Fruit fly (Drosophila melanogaster) whole organism, embryonic: Measurements from ENCODE around the gene Snx27.

Experiments
- CG12769 ChIP-seq: fragments of 200-800 bp; sonication (Bioruptor generic); optimal IDR thresholded peaks from 2 replicates; lab custom pipeline; 2019; ENCODE audit warnings: missing biosample characterization, mild to moderate bottlenecking, missing genetic modification characterization, moderate library complexity
- CG15011 ChIP-seq: fragments of 200-800 bp; sonication (Bioruptor generic); optimal IDR thresholded peaks from 3 replicates; lab custom pipeline; 2018; ENCODE audit warnings: missing biosample characterization, mild to moderate bottlenecking, missing genetic modification characterization
- CG1529 ChIP-seq: fragments of 200-800 bp; sonication (Bioruptor generic); optimal IDR thresholded peaks from 3 replicates; lab custom pipeline; 2018; ENCODE audit warnings: missing biosample characterization, missing genetic modification characterization
- CG16813 ChIP-seq: fragments of 200-800 bp; sonication (Bioruptor generic); IDR thresholded peaks from 3 replicates; pipeline ENCODE4 v1.3.6; 2022; ENCODE audit warnings: missing biosample characterization, missing genetic modification characterization; ENCODE audit not compliant: partially characterized antibody
- CG17328 ChIP-seq: fragments of 200-800 bp; sonication (Bioruptor generic); IDR thresholded peaks from 2 replicates; pipeline ENCODE4 v1.3.6; 2022; ENCODE audit warnings: missing biosample characterization, missing genetic modification characterization
- CG17359 ChIP-seq: fragments of 200-800 bp; sonication (Bioruptor generic); optimal IDR thresholded peaks from 3 replicates; lab custom pipeline; 2018; ENCODE audit warnings: missing biosample characterization, mild to moderate bottlenecking, missing genetic modification characterization, moderate library complexity
- CG1832 ChIP-seq: fragments of 200-800 bp; sonication (Bioruptor generic); optimal IDR thresholded peaks from 2 replicates; lab custom pipeline; 2017; ENCODE audit warnings: missing biosample characterization, mild to moderate bottlenecking, missing genetic modification characterization, inconsistent platforms
- CG3281 ChIP-seq: fragments of 200-800 bp; sonication (Bioruptor generic); optimal IDR thresholded peaks from 3 replicates; lab custom pipeline; 2017; ENCODE audit warnings: missing biosample characterization, mild to moderate bottlenecking, missing genetic modification characterization
- CG4360 ChIP-seq: fragments of 200-800 bp; sonication (Bioruptor generic); IDR thresholded peaks from 2 replicates; pipeline ENCODE4 v1.3.6; 2022; ENCODE audit warnings: missing biosample characterization, missing genetic modification characterization
- CG4820 ChIP-seq: fragments of 200-800 bp; sonication (Bioruptor generic); optimal IDR thresholded peaks from 3 replicates; lab custom pipeline; 2016; ENCODE audit warnings: missing biosample characterization, missing genetic modification characterization
- CG6254 ChIP-seq: fragments of 200-800 bp; sonication (Bioruptor generic); optimal IDR thresholded peaks from 3 replicates; lab custom pipeline; 2017; ENCODE audit warnings: mild to moderate bottlenecking, missing biosample characterization, missing genetic modification reagents, missing genetic modification characterization
- CG6765 ChIP-seq: fragments of 200-800 bp; sonication (Bioruptor generic); optimal IDR thresholded peaks from 3 replicates; lab custom pipeline; 2017; ENCODE audit warnings: missing biosample characterization, mild to moderate bottlenecking, missing genetic modification characterization
- CG7928 ChIP-seq: fragments of 200-800 bp; sonication (Bioruptor generic); optimal IDR thresholded peaks from 2 replicates; lab custom pipeline; 2017; ENCODE audit warnings: missing biosample characterization, mild to moderate bottlenecking, missing genetic modification characterization
- CG8089 ChIP-seq: fragments of 200-800 bp; sonication (Bioruptor generic); optimal IDR thresholded peaks from 3 replicates; lab custom pipeline; 2016; ENCODE audit warnings: missing biosample characterization, missing genetic modification characterization
- CG8290 ChIP-seq, 3 experiments: fragments of 200-800 bp; sonication (Bioruptor generic); optimal IDR thresholded peaks; 2 replicates each; lab custom pipeline; 2016 to 2019; ENCODE audit warnings: missing biosample characterization in 3 of 3, missing genetic modification characterization in 3 of 3, mild to moderate bottlenecking in 2 of 3, moderate library complexity in 1 of 3
- CG9437 ChIP-seq: fragments of 200-800 bp; sonication (Bioruptor generic); optimal IDR thresholded peaks from 2 replicates; lab custom pipeline; 2018; ENCODE audit warnings: missing biosample characterization, mild to moderate bottlenecking, missing genetic modification characterization
- Doc2 ChIP-seq: fragments of 200-800 bp; sonication (Bioruptor generic); IDR thresholded peaks from 2 replicates; pipeline ENCODE4 v1.3.6; 2022; ENCODE audit warnings: missing biosample characterization, missing genetic modification characterization
- Doc3 ChIP-seq: fragments of 200-800 bp; sonication (Bioruptor generic); IDR thresholded peaks from 3 replicates; pipeline ENCODE4 v1.3.6; 2022; ENCODE audit warnings: missing biosample characterization, missing genetic modification characterization; ENCODE audit not compliant: partially characterized antibody
- Hmr ChIP-seq: fragments of 200-800 bp; sonication (Bioruptor generic); optimal IDR thresholded peaks from 3 replicates; lab custom pipeline; 2017; ENCODE audit warnings: mild to moderate bottlenecking, missing biosample characterization, missing genetic modification reagents, missing genetic modification characterization
- Kr ChIP-seq: fragments of 200-800 bp; sonication (Bioruptor generic); optimal IDR thresholded peaks from 2 replicates; lab custom pipeline; 2017; ENCODE audit warnings: missing biosample characterization, mild to moderate bottlenecking, missing genetic modification characterization
- Mes4 ChIP-seq: fragments of 200-800 bp; sonication (Bioruptor generic); optimal IDR thresholded peaks from 2 replicates; lab custom pipeline; 2016; ENCODE audit warnings: missing biosample characterization, missing genetic modification characterization
- NK7.1 ChIP-seq: fragments of 200-800 bp; sonication (Bioruptor generic); optimal IDR thresholded peaks from 3 replicates; lab custom pipeline; 2016; ENCODE audit warnings: missing biosample characterization, missing genetic modification characterization
- Nf-YA ChIP-seq: fragments of 200-800 bp; sonication (Bioruptor generic); IDR thresholded peaks from 2 replicates; pipeline ENCODE4 v1.3.6; 2022; ENCODE audit warnings: missing biosample characterization, missing genetic modification characterization
- Opbp ChIP-seq: fragments of 200-800 bp; sonication (Bioruptor generic); IDR thresholded peaks from 3 replicates; pipeline ENCODE4 v1.3.6; 2022; ENCODE audit warnings: missing biosample characterization, missing genetic modification characterization; ENCODE audit not compliant: partially characterized antibody
- Pdp1 ChIP-seq, 2 experiments: fragments of 200-800 bp; sonication (Bioruptor generic); optimal IDR thresholded peaks; 3 replicates each; lab custom pipeline; 2016; ENCODE audit warnings: missing biosample characterization in 2 of 2, missing genetic modification characterization in 2 of 2, mild to moderate bottlenecking in 1 of 2, moderate library complexity in 1 of 2
- Sry-β ChIP-seq: fragments of 200-800 bp; sonication (Bioruptor generic); optimal IDR thresholded peaks from 2 replicates; lab custom pipeline; 2018; ENCODE audit warnings: missing biosample characterization, mild to moderate bottlenecking, missing genetic modification characterization, moderate library complexity
- abd-A ChIP-seq: fragments of 200-800 bp; sonication (Bioruptor generic); optimal IDR thresholded peaks from 3 replicates; lab custom pipeline; 2019; ENCODE audit warnings: missing biosample characterization, mild to moderate bottlenecking, missing genetic modification characterization, moderate library complexity
- ara ChIP-seq: fragments of 200-800 bp; sonication (Bioruptor generic); IDR thresholded peaks from 2 replicates; pipeline ENCODE4 v1.3.6; 2022; ENCODE audit warnings: missing biosample characterization, missing genetic modification characterization
- ato ChIP-seq: fragments of 200-800 bp; sonication (Bioruptor generic); IDR thresholded peaks from 2 replicates; pipeline ENCODE4 v1.3.6; 2022; ENCODE audit warnings: missing biosample characterization, missing genetic modification characterization; ENCODE audit not compliant: partially characterized antibody
- az2 ChIP-seq: fragments of 200-800 bp; sonication (Bioruptor generic); optimal IDR thresholded peaks from 3 replicates; lab custom pipeline; 2016; ENCODE audit warnings: missing biosample characterization, missing genetic modification characterization
- bsh ChIP-seq, 2 experiments: fragments of 200-800 bp; sonication (Bioruptor generic); optimal IDR thresholded peaks; 2 replicates each; lab custom pipeline; 2017 to 2018; ENCODE audit warnings: mild to moderate bottlenecking in 2 of 2, missing biosample characterization in 2 of 2, missing genetic modification characterization in 2 of 2, moderate library complexity in 1 of 2
- emc ChIP-seq: fragments of 200-800 bp; sonication (Bioruptor generic); optimal IDR thresholded peaks from 2 replicates; lab custom pipeline; 2016; ENCODE audit warnings: missing biosample characterization, missing genetic modification characterization
- exex ChIP-seq: fragments of 200-800 bp; sonication (Bioruptor generic); optimal IDR thresholded peaks from 4 replicates; lab custom pipeline; 2018; ENCODE audit warnings: missing biosample characterization, mild to moderate bottlenecking, missing genetic modification characterization, moderate library complexity
- fu2 ChIP-seq: fragments of 200-800 bp; sonication (Bioruptor generic); optimal IDR thresholded peaks from 2 replicates; lab custom pipeline; 2016; ENCODE audit warnings: missing biosample characterization, missing genetic modification characterization
- gcm2 ChIP-seq: fragments of 200-800 bp; sonication (Bioruptor generic); optimal IDR thresholded peaks from 2 replicates; lab custom pipeline; 2016; ENCODE audit warnings: missing biosample characterization, missing genetic modification characterization
- gt ChIP-seq: fragments of 200-800 bp; sonication (Bioruptor generic); IDR thresholded peaks from 2 replicates; pipeline ENCODE4 v1.3.6; 2022; ENCODE audit warnings: missing biosample characterization, missing genetic modification characterization
- kni ChIP-seq: fragments of 200-800 bp; sonication (Bioruptor generic); optimal IDR thresholded peaks from 3 replicates; lab custom pipeline; 2017; ENCODE audit warnings: mild to moderate bottlenecking, missing biosample characterization, missing genetic modification reagents, missing genetic modification characterization
- pnt ChIP-seq: fragments of 200-800 bp; sonication (Bioruptor generic); optimal IDR thresholded peaks from 3 replicates; lab custom pipeline; 2016; ENCODE audit warnings: missing biosample characterization, missing genetic modification characterization
- ssp ChIP-seq: fragments of 200-800 bp; sonication (Bioruptor generic); IDR thresholded peaks from 2 replicates; pipeline ENCODE4 v1.3.6; 2022; ENCODE audit warnings: missing biosample characterization, missing genetic modification characterization
- tx ChIP-seq: fragments of 200-800 bp; sonication (Bioruptor generic); optimal IDR thresholded peaks from 2 replicates; lab custom pipeline; 2016; ENCODE audit warnings: missing biosample characterization, missing genetic modification characterization

The Snx27 gene

dm6 chrX:5786559-5786958 is 48.7 kb upstream of the Snx27 start (continued):
- TF ChIP-seq Pdp1 (GFP tag; optimal IDR thresholded peaks at IDR 0.05; lab: Kevin White, UChicago) (peak in 1 of 2 experiments; percentile 43), gt (no peak), bsh (GFP tag; optimal IDR thresholded peaks at IDR 0.05; lab: Kevin White, UChicago) (peak in 1 of 2 experiments; percentile 22), CG12769 (tag; lab: Kevin White, UChicago) (no peak), CG6254 (GFP tag; lab: Kevin White, UChicago) (no peak), pnt (GFP tag; lab: Kevin White, UChicago) (no peak), fu2 (no peak), CG1529 (peak; percentile 3), CG3281 (no peak), Kr (GFP tag; lab: Kevin White, UChicago) (no peak), CG8089 (no peak), az2 (GFP tag; lab: Kevin White, UChicago) (no peak), Doc3 (GFP tag; lab: Robert Waterston, UW) (no peak), CG4360 (no peak), gcm2 (GFP tag; lab: Kevin White, UChicago) (no peak), Opbp (GFP tag; lab: Robert Waterston, UW) (no peak), NK7.1 (GFP tag; lab: Kevin White, UChicago) (no peak), exex (tag; lab: Kevin White, UChicago) (no peak), emc (GFP tag; lab: Kevin White, UChicago) (no peak), CG16813 (GFP tag; lab: Robert Waterston, UW) (no peak), ato (GFP tag; lab: Robert Waterston, UW) (no peak), CG17328 (GFP tag; lab: Robert Waterston, UW) (peak; percentile 10; the same call in 1 of the 2 replicates), CG7928 (no peak), tx (GFP tag; lab: Kevin White, UChicago) (no peak), ara (GFP tag; lab: Robert Waterston, UW) (no peak), kni (GFP tag; lab: Kevin White, UChicago) (no peak), CG17359 (tag; lab: Kevin White, UChicago) (no peak), CG9437 (no peak), CG1832 (no peak), CG6765 (GFP tag; lab: Kevin White, UChicago) (no peak), Mes4 (GFP tag; lab: Kevin White, UChicago) (no peak), Sry-β (GFP tag; lab: Kevin White, UChicago) (no peak), abd-A (no peak), Doc2 (no peak), Hmr (peak; percentile 4), Nf-YA (GFP tag; lab: Robert Waterston, UW) (no peak), CG4820 (GFP tag; lab: Kevin White, UChicago) (no peak), CG15011 (GFP tag; lab: Kevin White, UChicago) (no peak), ssp (GFP tag; lab: Robert Waterston, UW) (no peak), CG8290 (GFP tag; optimal IDR thresholded peaks at IDR 0.05; lab: Kevin White, UChicago) (no peak), CG8290 (tag; optimal IDR thresholded peaks at IDR 0.05; lab: Kevin White, UChicago) (no peak)
